Worm (Caenorhabditis elegans): ENCODE data around the gene srt-69.

- no peak for TF ChIP-seq tab-1 (GFP tag; IDR thresholded peaks at IDR 0.05)
- TF ChIP-seq flt-1 (GFP tag; IDR thresholded peaks at IDR 0.05): no peak
- no peak for TF ChIP-seq cog-1 (tag; optimal IDR thresholded peaks at IDR 0.05)
- TF ChIP-seq klf-2 (GFP tag; conservative IDR thresholded peaks at IDR 0.05): no peak
- TF ChIP-seq med-1 (GFP tag; optimal IDR thresholded peaks at IDR 0.05; ENCODE audit: insufficient read depth): no peak
- no peak for TF ChIP-seq ref-1 (GFP tag; conservative IDR thresholded peaks at IDR 0.05)
- no peak for TF ChIP-seq ztf-29 (GFP tag; IDR thresholded peaks at IDR 0.05)
- TF ChIP-seq ztf-23 (GFP tag; IDR thresholded peaks at IDR 0.05): no peak
- no peak for TF ChIP-seq T22C8.4 (GFP tag; IDR thresholded peaks at IDR 0.05)
Measured at ce11 chrV:5297740-5298139, 32.3 kb upstream of the srt-69 start.

Measured in whole organism, midembryonic.